Fruit fly (Drosophila melanogaster): Measurements from ENCODE around the gene CG7227.

dm6 chr2L:8042645-8043281, 44.8 kb upstream of the CG7227 start, which contains the start of gene RpL36A:
- no peak for TF ChIP-seq Dll (optimal IDR thresholded peaks at IDR 0.05)
- TF ChIP-seq EcR (GFP tag; optimal IDR thresholded peaks at IDR 0.05): no peak
- TF ChIP-seq psq (optimal IDR thresholded peaks at IDR 0.05): no peak
- TF ChIP-seq usp (GFP tag; optimal IDR thresholded peaks at IDR 0.05): no peak
- no peak for TF ChIP-seq pan (optimal IDR thresholded peaks at IDR 0.05)

Measured in whole organism.